Worm (Caenorhabditis elegans): Measurements from ENCODE around the gene EEED8.15.

- TF ChIP-seq dao-5 (tag; optimal IDR thresholded peaks at IDR 0.05), result no peak
- TF ChIP-seq W03F9.2 (tag; optimal IDR thresholded peaks at IDR 0.05), result no peak
Observed at ce11 chrII:5395594-5395993, 23.4 kb upstream of the EEED8.15 start, which contains the start of gene pink-1.
